Fruit fly (Drosophila melanogaster) whole organism, embryonic: Measurements from ENCODE around the gene CycE.

Experiments used
- Atf-2 ChIP-seq: fragments of 200-800 bp; sonication (Bioruptor generic); optimal IDR thresholded peaks from 2 replicates; lab custom pipeline; 2016; ENCODE audit warnings: missing biosample characterization, missing genetic modification characterization
- Atf3 ChIP-seq: fragments of 200-800 bp; sonication (Bioruptor generic); optimal IDR thresholded peaks from 3 replicates; lab custom pipeline; 2016; ENCODE audit warnings: missing biosample characterization, missing genetic modification characterization
- Atf6 ChIP-seq: fragments of 200-800 bp; sonication (Bioruptor generic); IDR thresholded peaks from 2 replicates; pipeline ENCODE4 v1.3.6; 2022; ENCODE audit warnings: missing biosample characterization, missing genetic modification characterization
- CG11560 ChIP-seq: fragments of 200-800 bp; sonication (Bioruptor generic); IDR thresholded peaks from 3 replicates; pipeline ENCODE4 v1.3.6; 2022; ENCODE audit warnings: missing biosample characterization, missing genetic modification characterization
- CG12104 ChIP-seq: fragments of 200-800 bp; sonication (Bioruptor generic); optimal IDR thresholded peaks from 3 replicates; lab custom pipeline; 2016; ENCODE audit warnings: missing biosample characterization, missing genetic modification characterization
- CG1233 ChIP-seq: fragments of 200-800 bp; sonication (Bioruptor generic); optimal IDR thresholded peaks from 4 replicates; lab custom pipeline; 2018; ENCODE audit warnings: missing biosample characterization, mild to moderate bottlenecking, missing genetic modification characterization
- CG13287 ChIP-seq: fragments of 200-800 bp; sonication (Bioruptor generic); IDR thresholded peaks from 2 replicates; pipeline ENCODE4 v1.3.6; 2022; ENCODE audit warnings: missing biosample characterization, missing genetic modification characterization; ENCODE audit not compliant: partially characterized antibody
- CG15011 ChIP-seq: fragments of 200-800 bp; sonication (Bioruptor generic); optimal IDR thresholded peaks from 3 replicates; lab custom pipeline; 2018; ENCODE audit warnings: missing biosample characterization, mild to moderate bottlenecking, missing genetic modification characterization
- CG18011 ChIP-seq: fragments of 200-800 bp; sonication (Bioruptor generic); optimal IDR thresholded peaks from 2 replicates; lab custom pipeline; 2017; ENCODE audit warnings: missing biosample characterization, missing genetic modification characterization, mild to moderate bottlenecking, moderate library complexity, missing genotype
- CG1832 ChIP-seq: fragments of 200-800 bp; sonication (Bioruptor generic); optimal IDR thresholded peaks from 2 replicates; lab custom pipeline; 2017; ENCODE audit warnings: missing biosample characterization, mild to moderate bottlenecking, missing genetic modification characterization, inconsistent platforms
- CG2129 ChIP-seq: fragments of 200-800 bp; sonication (Bioruptor generic); IDR thresholded peaks from 2 replicates; pipeline ENCODE4 v1.3.6; 2022; ENCODE audit warnings: missing biosample characterization, missing genetic modification characterization; ENCODE audit not compliant: partially characterized antibody
- CG2199 ChIP-seq: fragments of 200-800 bp; sonication (Bioruptor generic); IDR thresholded peaks from 3 replicates; pipeline ENCODE4 v1.3.6; 2022; ENCODE audit warnings: missing biosample characterization, missing genetic modification characterization
- CG2202 ChIP-seq: fragments of 200-800 bp; sonication (Bioruptor generic); optimal IDR thresholded peaks from 2 replicates; lab custom pipeline; 2018; ENCODE audit warnings: missing biosample characterization, mild to moderate bottlenecking, missing genetic modification characterization
- CG3281 ChIP-seq: fragments of 200-800 bp; sonication (Bioruptor generic); optimal IDR thresholded peaks from 3 replicates; lab custom pipeline; 2017; ENCODE audit warnings: missing biosample characterization, mild to moderate bottlenecking, missing genetic modification characterization
- CG3838 ChIP-seq: fragments of 200-800 bp; sonication (Bioruptor generic); optimal IDR thresholded peaks from 3 replicates; lab custom pipeline; 2016; ENCODE audit warnings: missing biosample characterization, missing genetic modification characterization
- CG43689 ChIP-seq: fragments of 200-800 bp; sonication (Bioruptor generic); IDR thresholded peaks from 2 replicates; pipeline ENCODE4 v1.3.6; 2022; ENCODE audit warnings: missing biosample characterization, missing genetic modification characterization
- CG8765 ChIP-seq: fragments of 200-800 bp; sonication (Bioruptor generic); IDR thresholded peaks from 2 replicates; pipeline ENCODE4 v1.3.6; 2022; ENCODE audit warnings: missing biosample characterization, missing genetic modification characterization
- CG8924 ChIP-seq: fragments of 200-800 bp; optimal IDR thresholded peaks from 3 replicates; lab custom pipeline; 2019; ENCODE audit warnings: missing biosample characterization, mild to moderate bottlenecking, missing genetic modification characterization, moderate library complexity
- ERR ChIP-seq: fragments of 200-800 bp; sonication (Bioruptor generic); optimal IDR thresholded peaks from 2 replicates; lab custom pipeline; 2016; ENCODE audit warnings: missing biosample characterization, missing genetic modification characterization
- Eip74EF ChIP-seq, 2 experiments: fragments of 200-800 bp in 1 of 2; fragments of >200 bp in 1 of 2; sonication (Bioruptor generic) in 1 of 2; optimal IDR thresholded peaks; 2 replicates each; lab custom pipeline; 2017 to 2019; ENCODE audit warnings: missing biosample characterization in 2 of 2, missing genetic modification characterization in 2 of 2, mild to moderate bottlenecking in 1 of 2, moderate library complexity in 1 of 2
- Hr39 ChIP-seq: fragments of >200 bp; optimal IDR thresholded peaks from 2 replicates; lab custom pipeline; 2017
- MBD-R2 ChIP-seq: fragments of 200-800 bp; sonication (Bioruptor generic); IDR thresholded peaks from 2 replicates; pipeline ENCODE4 v1.3.6; 2022; ENCODE audit warnings: missing biosample characterization, missing genetic modification characterization
- Mrtf ChIP-seq: fragments of 200-800 bp; sonication (Bioruptor generic); IDR thresholded peaks from 3 replicates; pipeline ENCODE4 v1.3.6; 2022; ENCODE audit warnings: missing biosample characterization, missing genetic modification characterization
- NFAT ChIP-seq: fragments of 200-800 bp; sonication (Bioruptor generic); IDR thresholded peaks from 2 replicates; pipeline ENCODE4 v1.3.6; 2022; ENCODE audit warnings: missing biosample characterization, missing genetic modification characterization
- Oaz ChIP-seq: fragments of 200-800 bp; sonication (Bioruptor generic); IDR thresholded peaks from 2 replicates; pipeline ENCODE4 v1.3.6; 2022; ENCODE audit warnings: missing biosample characterization, missing genetic modification characterization
- Opbp ChIP-seq: fragments of 200-800 bp; sonication (Bioruptor generic); IDR thresholded peaks from 3 replicates; pipeline ENCODE4 v1.3.6; 2022; ENCODE audit warnings: missing biosample characterization, missing genetic modification characterization; ENCODE audit not compliant: partially characterized antibody
- Rfx ChIP-seq: fragments of 200-800 bp; sonication (Bioruptor generic); IDR thresholded peaks from 2 replicates; pipeline ENCODE4 v1.3.6; 2022; ENCODE audit warnings: missing biosample characterization, missing genetic modification characterization
- Side ChIP-seq: fragments of 200-800 bp; sonication (Bioruptor generic); optimal IDR thresholded peaks from 2 replicates; lab custom pipeline; 2016; ENCODE audit warnings: missing biosample characterization, missing genetic modification characterization
- Sox102F ChIP-seq: fragments of 200-800 bp; sonication (Bioruptor generic); optimal IDR thresholded peaks from 2 replicates; lab custom pipeline; 2018; ENCODE audit warnings: missing biosample characterization, mild to moderate bottlenecking, missing genetic modification characterization, moderate library complexity
- Sry-β ChIP-seq: fragments of 200-800 bp; sonication (Bioruptor generic); optimal IDR thresholded peaks from 2 replicates; lab custom pipeline; 2018; ENCODE audit warnings: missing biosample characterization, mild to moderate bottlenecking, missing genetic modification characterization, moderate library complexity
- Taf1 ChIP-seq: fragments of 200-800 bp; sonication (Bioruptor generic); IDR thresholded peaks from 2 replicates; pipeline ENCODE4 v1.3.6; 2022; ENCODE audit warnings: missing biosample characterization, missing genetic modification characterization
- Vsx1 ChIP-seq: fragments of 200-800 bp; sonication (Bioruptor generic); optimal IDR thresholded peaks from 2 replicates; lab custom pipeline; 2017; ENCODE audit warnings: missing biosample characterization, mild to moderate bottlenecking, missing genetic modification characterization, missing genetic modification reagents
- Xbp1 ChIP-seq: fragments of 200-800 bp; sonication (Bioruptor generic); optimal IDR thresholded peaks from 3 replicates; lab custom pipeline; 2016; ENCODE audit warnings: missing biosample characterization, mild to moderate bottlenecking, missing genetic modification characterization
- al ChIP-seq: fragments of 200-800 bp; sonication (Bioruptor generic); IDR thresholded peaks from 2 replicates; pipeline ENCODE4 v1.3.6; 2022; ENCODE audit warnings: missing biosample characterization, missing genetic modification characterization
- ash1 ChIP-seq: fragments of 200-800 bp; sonication (Bioruptor generic); optimal IDR thresholded peaks from 2 replicates; lab custom pipeline; 2018; ENCODE audit warnings: missing biosample characterization, mild to moderate bottlenecking, missing genetic modification characterization
- az2 ChIP-seq: fragments of 200-800 bp; sonication (Bioruptor generic); optimal IDR thresholded peaks from 3 replicates; lab custom pipeline; 2016; ENCODE audit warnings: missing biosample characterization, missing genetic modification characterization
- bbx ChIP-seq: fragments of 200-800 bp; sonication (Bioruptor generic); IDR thresholded peaks from 2 replicates; pipeline ENCODE4 v1.3.6; 2022; ENCODE audit warnings: missing biosample characterization, missing genetic modification characterization; ENCODE audit not compliant: partially characterized antibody
- bcd ChIP-seq: fragments of 200-800 bp; sonication (Bioruptor generic); optimal IDR thresholded peaks from 2 replicates; lab custom pipeline; 2017; ENCODE audit warnings: missing biosample characterization, mild to moderate bottlenecking, missing genetic modification characterization
- corto ChIP-seq: fragments of 200-800 bp; sonication (Bioruptor generic); optimal IDR thresholded peaks from 2 replicates; lab custom pipeline; 2016; ENCODE audit warnings: missing biosample characterization, mild to moderate bottlenecking, missing genetic modification characterization, moderate library complexity
- dan ChIP-seq: fragments of 200-800 bp; sonication (Bioruptor generic); IDR thresholded peaks from 2 replicates; pipeline ENCODE4 v1.3.6; 2022; ENCODE audit warnings: missing biosample characterization, missing genetic modification characterization
- emc ChIP-seq: fragments of 200-800 bp; sonication (Bioruptor generic); optimal IDR thresholded peaks from 2 replicates; lab custom pipeline; 2016; ENCODE audit warnings: missing biosample characterization, missing genetic modification characterization
- ewg ChIP-seq: fragments of 200-800 bp; sonication (Bioruptor generic); optimal IDR thresholded peaks from 3 replicates; lab custom pipeline; 2017; ENCODE audit warnings: mild to moderate bottlenecking, missing biosample characterization, missing genetic modification reagents, missing genetic modification characterization
- fd96Cb ChIP-seq: fragments of 200-800 bp; sonication (Bioruptor generic); optimal IDR thresholded peaks from 2 replicates; lab custom pipeline; 2018; ENCODE audit warnings: missing biosample characterization, mild to moderate bottlenecking, missing genetic modification characterization, moderate library complexity
- fu2 ChIP-seq: fragments of 200-800 bp; sonication (Bioruptor generic); optimal IDR thresholded peaks from 2 replicates; lab custom pipeline; 2016; ENCODE audit warnings: missing biosample characterization, missing genetic modification characterization
- lmd ChIP-seq: fragments of 200-800 bp; sonication (Bioruptor generic); IDR thresholded peaks from 2 replicates; pipeline ENCODE4 v1.3.6; 2022; ENCODE audit warnings: missing biosample characterization, missing genetic modification characterization
- psq ChIP-seq: fragments of 200-800 bp; sonication (Bioruptor generic); optimal IDR thresholded peaks from 2 replicates; lab custom pipeline; 2017; ENCODE audit warnings: missing biosample characterization, missing genetic modification characterization
- ro ChIP-seq: fragments of 200-800 bp; sonication (Bioruptor generic); IDR thresholded peaks from 2 replicates; pipeline ENCODE4 v1.3.6; 2022; ENCODE audit warnings: missing biosample characterization, missing genetic modification characterization
- salm ChIP-seq: fragments of 200-800 bp; sonication (Bioruptor generic); optimal IDR thresholded peaks from 2 replicates; lab custom pipeline; 2018; ENCODE audit warnings: missing biosample characterization, mild to moderate bottlenecking, missing genetic modification characterization
- zen ChIP-seq: fragments of 200-800 bp; sonication (Bioruptor generic); optimal IDR thresholded peaks from 3 replicates; lab custom pipeline; 2018; ENCODE audit warnings: missing biosample characterization, mild to moderate bottlenecking, missing genetic modification characterization, moderate library complexity
- zf30C ChIP-seq: fragments of 200-800 bp; sonication (Bioruptor generic); optimal IDR thresholded peaks from 3 replicates; lab custom pipeline; 2018; ENCODE audit warnings: missing biosample characterization, mild to moderate bottlenecking, missing genetic modification characterization

The CycE gene

dm6 chr2L:15750523-15751258, 2.7 kb upstream of the CycE start, which contains the start of gene ND-B17 (continued):
- TF ChIP-seq al (GFP tag; lab: Robert Waterston, UW) (peak; percentile 68), CG2129 (GFP tag; lab: Robert Waterston, UW) (no peak), Xbp1 (GFP tag; lab: Kevin White, UChicago) (peak; percentile 75), Side (peak; percentile 46), Taf1 (GFP tag; lab: Robert Waterston, UW) (no peak), CG13287 (GFP tag; lab: Robert Waterston, UW) (peak; percentile 59), emc (GFP tag; lab: Kevin White, UChicago) (no peak), Mrtf (GFP tag; lab: Robert Waterston, UW) (no peak; the same call in 2 of the 3 replicates), CG12104 (GFP tag; lab: Kevin White, UChicago) (no peak), fd96Cb (no peak), CG1832 (GFP tag; lab: Kevin White, UChicago) (no peak), Sox102F (GFP tag; lab: Kevin White, UChicago) (no peak), CG1233 (no peak), CG43689 (GFP tag; lab: Robert Waterston, UW) (no peak), az2 (GFP tag; lab: Kevin White, UChicago) (peak; percentile 37), dan (GFP tag; lab: Robert Waterston, UW) (no peak), corto (no peak), fu2 (peak; percentile 27), NFAT (GFP tag; lab: Robert Waterston, UW) (peak; percentile 72), CG2199 (0 out of 3 replicates have a peak, but pooled peaks have one; percentile 66), salm (tag; lab: Kevin White, UChicago) (no peak), bcd (GFP tag; lab: Kevin White, UChicago) (no peak), lmd (GFP tag; lab: Robert Waterston, UW) (peak; percentile 62), Atf-2 (GFP tag; lab: Kevin White, UChicago) (peak; percentile 43), CG18011 (GFP tag; lab: Kevin White, UChicago) (no peak), ash1 (GFP tag; lab: Kevin White, UChicago) (no peak), Opbp (no peak), Rfx (GFP tag; lab: Robert Waterston, UW) (peak; percentile 81), CG8924 (tag; lab: Kevin White, UChicago) (peak; percentile 42), CG2202 (tag; lab: Kevin White, UChicago) (no peak), Oaz (GFP tag; lab: Robert Waterston, UW) (peak; percentile 45; the same call in 1 of the 2 replicates), Hr39 (lab: Kevin White, UChicago) (no peak), CG11560 (tag; lab: Robert Waterston, UW) (no peak), MBD-R2 (GFP tag; lab: Robert Waterston, UW) (peak; percentile 96), zf30C (GFP tag; lab: Kevin White, UChicago) (no peak), Vsx1 (no peak), Atf3 (GFP tag; lab: Kevin White, UChicago) (peak; percentile 35), CG8765 (0 out of 2 replicates have a peak, but pooled peaks have one; percentile 29), ewg (GFP tag; lab: Kevin White, UChicago) (no peak), ro (GFP tag; lab: Robert Waterston, UW) (no peak), Sry-β (GFP tag; lab: Kevin White, UChicago) (no peak), CG15011 (no peak), zen (tag; lab: Kevin White, UChicago) (no peak), psq (GFP tag; lab: Kevin White, UChicago) (no peak), Eip74EF (GFP tag; optimal IDR thresholded peaks at IDR 0.05; lab: Kevin White, UChicago) (no peak), ERR (GFP tag; lab: Kevin White, UChicago) (no peak), Atf6 (GFP tag; lab: Robert Waterston, UW) (no peak), CG3281 (GFP tag; lab: Kevin White, UChicago) (no peak), bbx (GFP tag; lab: Robert Waterston, UW) (peak; percentile 31; the same call in 1 of the 2 replicates), CG3838 (no peak)
